Fruit fly (Drosophila melanogaster): ENCODE data around the gene Cka.

The Cka gene

dm6 chr2L:7998655-7999054 is 31.9 kb upstream of the Cka start, which contains the start of gene Sirup (continued):
- TF ChIP-seq Eip93F (GFP tag; optimal IDR thresholded peaks at IDR 0.05) (no peak), achi (GFP tag; optimal IDR thresholded peaks at IDR 0.05) (no peak), OdsH (GFP tag; optimal IDR thresholded peaks at IDR 0.05) (peak; percentile 2), CG31627 (GFP tag; optimal IDR thresholded peaks at IDR 0.05) (no peak), CG7368 (GFP tag; optimal IDR thresholded peaks at IDR 0.05) (no peak), Sox102F (GFP tag; optimal IDR thresholded peaks at IDR 0.05) (peak; percentile 43), Sox15 (GFP tag; optimal IDR thresholded peaks at IDR 0.05) (no peak), CG6792 (GFP tag; optimal IDR thresholded peaks at IDR 0.05) (no peak), pdm3 (GFP tag; optimal IDR thresholded peaks at IDR 0.05) (no peak), eg (GFP tag; IDR thresholded peaks at IDR 0.05) (peak; percentile 54; the same call in 1 of the 3 replicates), CG16779 (tag; optimal IDR thresholded peaks at IDR 0.05) (peak; percentile 39), Sox14 (GFP tag; optimal IDR thresholded peaks at IDR 0.05) (peak; percentile 56), fkh (GFP tag; optimal IDR thresholded peaks at IDR 0.05) (peak; percentile 67), CG11902 (GFP tag; optimal IDR thresholded peaks at IDR 0.05) (no peak), CG9139 (GFP tag; optimal IDR thresholded peaks at IDR 0.05) (peak; percentile 8), ss (GFP tag; optimal IDR thresholded peaks at IDR 0.05) (peak; percentile 16 to 47), CG3919 (GFP tag; optimal IDR thresholded peaks at IDR 0.05) (peak; percentile 47), cyc (GFP tag; optimal IDR thresholded peaks at IDR 0.05) (no peak), Ets96B (tag; optimal IDR thresholded peaks at IDR 0.05) (peak; percentile 1), CG8119 (GFP tag; IDR thresholded peaks at IDR 0.05) (peak; percentile 50; the same call in 2 of the 3 replicates)

DNA sequence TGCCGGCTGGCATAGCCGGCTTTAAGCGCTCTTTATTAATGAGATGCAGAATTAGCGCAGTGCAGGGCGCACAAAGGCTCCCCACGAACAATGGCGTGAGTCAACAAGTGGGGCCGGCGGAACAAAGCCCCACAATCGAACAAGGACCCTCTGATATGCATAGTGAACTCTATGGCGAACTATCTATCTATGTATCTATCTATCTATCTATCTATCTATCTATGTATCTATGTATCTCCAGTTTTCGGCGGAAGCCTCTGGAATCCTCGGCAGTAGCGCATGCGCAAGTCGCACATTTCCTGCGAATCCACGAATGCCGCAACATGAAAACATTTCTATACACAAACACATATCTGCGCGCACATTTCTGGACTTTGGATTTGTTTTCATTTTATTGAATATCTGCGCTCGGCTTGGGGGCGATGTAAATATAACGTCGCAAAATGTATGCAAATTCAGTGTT is 29.9 kb upstream of the Cka start:
- peak; percentile 94 for TF ChIP-seq CG8119 (GFP tag; IDR thresholded peaks at IDR 0.05)
- TF ChIP-seq Sox14 (GFP tag; optimal IDR thresholded peaks at IDR 0.05) = peak; percentile 98
- no peak for TF ChIP-seq Hr38 (GFP tag; optimal IDR thresholded peaks at IDR 0.05)
- peak; percentile 79 for TF ChIP-seq CG8632 (GFP tag; optimal IDR thresholded peaks at IDR 0.05)
- TF ChIP-seq CG15336 (GFP tag; IDR thresholded peaks at IDR 0.05) = peak; percentile 95
- peak; percentile 85 for TF ChIP-seq Smox (GFP tag; optimal IDR thresholded peaks at IDR 0.05)
- TF ChIP-seq CG7368 (GFP tag; optimal IDR thresholded peaks at IDR 0.05) = peak; percentile 87
- TF ChIP-seq Hr39 (GFP tag; optimal IDR thresholded peaks at IDR 0.05) = peak; percentile 87
- TF ChIP-seq CG6163 (GFP tag; IDR thresholded peaks at IDR 0.05) = peak; percentile 92
- TF ChIP-seq cyc (GFP tag; optimal IDR thresholded peaks at IDR 0.05) = peak; percentile 95
- peak; percentile 93 for TF ChIP-seq CG6854 (GFP tag; optimal IDR thresholded peaks at IDR 0.05)
- peak; percentile 95 for TF ChIP-seq CG9139 (GFP tag; optimal IDR thresholded peaks at IDR 0.05)
- TF ChIP-seq CG11762 (GFP tag; optimal IDR thresholded peaks at IDR 0.05; ENCODE audit: insufficient read depth) = peak; percentile 87
- peak; percentile 90 for TF ChIP-seq CG11294 (GFP tag; IDR thresholded peaks at IDR 0.05)
- peak; percentile 80 to 90 for TF ChIP-seq salr (GFP tag; optimal IDR thresholded peaks at IDR 0.05)
- TF ChIP-seq CG10631 (GFP tag; optimal IDR thresholded peaks at IDR 0.05) = peak; percentile 90
- TF ChIP-seq CG6808 (GFP tag; optimal IDR thresholded peaks at IDR 0.05) = peak; percentile 96
- TF ChIP-seq Ets21C (GFP tag; optimal IDR thresholded peaks at IDR 0.05) = peak; percentile 85
- peak; percentile 94 for TF ChIP-seq CG3919 (GFP tag; optimal IDR thresholded peaks at IDR 0.05)
- peak; percentile 93 for TF ChIP-seq Eip75B (GFP tag; optimal IDR thresholded peaks at IDR 0.05)
- TF ChIP-seq topi (GFP tag; optimal IDR thresholded peaks at IDR 0.05) = peak; percentile 95
- TF ChIP-seq Gug (GFP tag; IDR thresholded peaks at IDR 0.05) = peak; percentile 88
- peak; percentile 68 for TF ChIP-seq Eip93F (GFP tag; optimal IDR thresholded peaks at IDR 0.05)
- TF ChIP-seq vri (GFP tag; optimal IDR thresholded peaks at IDR 0.05) = peak; percentile 77
- peak; percentile 90 for TF ChIP-seq esn (GFP tag; optimal IDR thresholded peaks at IDR 0.05)
- peak; percentile 84 for TF ChIP-seq acj6 (GFP tag; optimal IDR thresholded peaks at IDR 0.05)
- TF ChIP-seq fkh (GFP tag; optimal IDR thresholded peaks at IDR 0.05) = peak; percentile 3
- peak; percentile 90 for TF ChIP-seq dsx (GFP tag; optimal IDR thresholded peaks at IDR 0.05; ENCODE audit: poor library complexity, severe bottlenecking)
- TF ChIP-seq Blimp-1 (GFP tag; optimal IDR thresholded peaks at IDR 0.05) = peak; percentile 87
- peak; percentile 83 for TF ChIP-seq CG11902 (GFP tag; optimal IDR thresholded peaks at IDR 0.05)
- TF ChIP-seq Hr4 (GFP tag; optimal IDR thresholded peaks at IDR 0.05) = peak; percentile 97
- TF ChIP-seq eg (GFP tag; IDR thresholded peaks at IDR 0.05) = peak; percentile 94
- peak; percentile 93 for TF ChIP-seq Met (GFP tag; optimal IDR thresholded peaks at IDR 0.05)
- TF ChIP-seq CG16779 (tag; optimal IDR thresholded peaks at IDR 0.05) = peak; percentile 96
- TF ChIP-seq Eip78C (GFP tag) = peak; percentile 98
- peak; percentile 98 for TF ChIP-seq CG32006 (GFP tag; optimal IDR thresholded peaks at IDR 0.05)
- peak; percentile 87 for TF ChIP-seq CG6792 (GFP tag; optimal IDR thresholded peaks at IDR 0.05)
- peak; percentile 86 for TF ChIP-seq CG34406 (GFP tag; optimal IDR thresholded peaks at IDR 0.05)
- TF ChIP-seq net (GFP tag; optimal IDR thresholded peaks at IDR 0.05) = peak; percentile 96
- TF ChIP-seq CG4318 (GFP tag; optimal IDR thresholded peaks at IDR 0.05) = peak; percentile 92
- peak; percentile 89 for TF ChIP-seq Sox102F (GFP tag; optimal IDR thresholded peaks at IDR 0.05)

Measured in whole organism, prepupa.